Worm (Caenorhabditis elegans) whole organism, young adult: ENCODE data around the gene C14C6.8.
A peak's percentile ranks its signal among the peaks of the same experiment; 100 is the strongest.

Experiments
- B0261.1 ChIP-seq: sonication (generic microtip); optimal IDR thresholded peaks from 2 replicates; lab custom pipeline; 2016; ENCODE audit warnings: mild to moderate bottlenecking, missing genetic modification characterization, moderate library complexity, missing compliant biosample characterization
- F10E7.11 ChIP-seq: sonication (generic microtip); optimal IDR thresholded peaks from 2 replicates; lab custom pipeline; 2017; ENCODE audit warnings: mild to moderate bottlenecking, missing genetic modification characterization, moderate library complexity, missing compliant biosample characterization
- F23B12.7 ChIP-seq: sonication (generic microtip); optimal IDR thresholded peaks from 2 replicates; lab custom pipeline; 2017; ENCODE audit warnings: missing genetic modification characterization, mild to moderate bottlenecking, missing compliant biosample characterization, antibody characterized with exemption, moderate library complexity; ENCODE audit not compliant: insufficient read depth
- F37B4.10 ChIP-seq: fragments of 200-800 bp; sonication (Bioruptor generic); IDR thresholded peaks from 2 replicates; pipeline ENCODE4 v1.3.6; 2022; ENCODE audit warnings: missing genetic modification characterization, missing compliant biosample characterization
- Y79H2A.3 ChIP-seq: fragments of 200-800 bp; sonication (Bioruptor generic); conservative IDR thresholded peaks from 2 replicates; pipeline ENCODE4 v1.3.6; 2022; ENCODE audit warnings: missing genetic modification reagents, missing genetic modification characterization, missing compliant biosample characterization
- athp-1 ChIP-seq: sonication (generic microtip); optimal IDR thresholded peaks from 2 replicates; lab custom pipeline; 2017; ENCODE audit warnings: mild to moderate bottlenecking, missing genetic modification characterization, missing compliant biosample characterization
- bed-1 ChIP-seq: fragments of 200-800 bp; sonication (Bioruptor generic); IDR thresholded peaks from 2 replicates; pipeline ENCODE4 v1.3.6; 2022; ENCODE audit warnings: missing genetic modification reagents, missing genetic modification characterization, missing compliant biosample characterization
- ccch-3 ChIP-seq: fragments of 200-800 bp; sonication (Bioruptor generic); optimal IDR thresholded peaks from 2 replicates; lab custom pipeline; 2018; ENCODE audit warnings: mild to moderate bottlenecking, missing genetic modification characterization, missing compliant biosample characterization
- cebp-1 ChIP-seq, 2 experiments: fragments of 200-800 bp in 1 of 2; sonication (Bioruptor generic) in 1 of 2; sonication (generic microtip) in 1 of 2; IDR thresholded peaks in 1 of 2; optimal IDR thresholded peaks in 1 of 2; 2 replicates each; pipeline versions ENCODE4 v1.3.6 to Lab custom; 2017 to 2022; ENCODE audit warnings: missing compliant biosample characterization in 2 of 2, missing genetic modification characterization in 2 of 2, mild to moderate bottlenecking in 1 of 2, missing genetic modification reagents in 1 of 2, moderate library complexity in 1 of 2
- cebp-2 ChIP-seq: fragments of 200-800 bp; sonication (Bioruptor generic); IDR thresholded peaks from 2 replicates; pipeline ENCODE4 v1.3.6; 2022; ENCODE audit warnings: missing genetic modification characterization, missing compliant biosample characterization
- ceh-91 ChIP-seq: fragments of 200-800 bp; sonication (Bioruptor generic); IDR thresholded peaks from 2 replicates; pipeline ENCODE4 v1.3.6; 2022; ENCODE audit warnings: missing genetic modification reagents, missing genetic modification characterization, missing compliant biosample characterization
- chd-7 ChIP-seq: sonication (generic microtip); optimal IDR thresholded peaks from 2 replicates; lab custom pipeline; 2016; ENCODE audit warnings: mild to moderate bottlenecking, missing genetic modification characterization, moderate library complexity, missing compliant biosample characterization
- dox-1 ChIP-seq: fragments of 200-800 bp; sonication (Bioruptor generic); IDR thresholded peaks from 2 replicates; pipeline ENCODE4 v1.3.6; 2022; ENCODE audit warnings: missing genetic modification reagents, missing genetic modification characterization, missing compliant biosample characterization
- dpff-1 ChIP-seq: sonication (generic microtip); optimal IDR thresholded peaks from 2 replicates; lab custom pipeline; 2017; ENCODE audit warnings: mild to moderate bottlenecking, missing genetic modification characterization, missing compliant biosample characterization
- ekl-4 ChIP-seq: fragments of 200-800 bp; sonication (Bioruptor generic); IDR thresholded peaks from 2 replicates; pipeline ENCODE4 v1.3.6; 2022; ENCODE audit warnings: missing genetic modification reagents, missing genetic modification characterization, missing compliant biosample characterization
- ets-4 ChIP-seq: fragments of 200-800 bp; sonication (Bioruptor generic); optimal IDR thresholded peaks from 2 replicates; lab custom pipeline; 2018; ENCODE audit warnings: mild to moderate bottlenecking, missing genetic modification characterization, missing compliant biosample characterization
- gei-17 ChIP-seq: fragments of 200-800 bp; sonication (Bioruptor generic); optimal IDR thresholded peaks from 2 replicates; lab custom pipeline; 2018; ENCODE audit warnings: mild to moderate bottlenecking, missing genetic modification characterization, missing compliant biosample characterization
- lin-40 ChIP-seq: sonication (generic microtip); optimal IDR thresholded peaks from 2 replicates; lab custom pipeline; 2016; ENCODE audit warnings: missing genetic modification characterization, mild to moderate bottlenecking, missing compliant biosample characterization, missing genotype, missing genetic modification reagents
- lin-54 ChIP-seq: fragments of 200-800 bp; sonication (Bioruptor generic); optimal IDR thresholded peaks from 2 replicates; lab custom pipeline; 2018; ENCODE audit warnings: mild to moderate bottlenecking, missing genetic modification characterization, missing compliant biosample characterization
- lsl-1 ChIP-seq: fragments of 200-800 bp; sonication (Bioruptor generic); optimal IDR thresholded peaks from 2 replicates; lab custom pipeline; 2018; ENCODE audit warnings: mild to moderate bottlenecking, missing genetic modification characterization, moderate library complexity, missing compliant biosample characterization
- lsy-27 ChIP-seq: sonication (generic microtip); optimal IDR thresholded peaks from 2 replicates; lab custom pipeline; 2017; ENCODE audit warnings: missing genetic modification characterization, mild to moderate bottlenecking, missing compliant biosample characterization, antibody characterized with exemption, missing genotype, borderline replicate concordance; ENCODE audit not compliant: insufficient read depth
- nhr-120 ChIP-seq: fragments of 200-800 bp; sonication (Bioruptor generic); IDR thresholded peaks from 2 replicates; pipeline ENCODE4 v1.3.6; 2022; ENCODE audit warnings: missing genetic modification characterization, missing compliant biosample characterization
- nhr-80 ChIP-seq: sonication (generic microtip); optimal IDR thresholded peaks from 2 replicates; lab custom pipeline; 2016; ENCODE audit warnings: missing genetic modification characterization, missing compliant biosample characterization
- rec-8 ChIP-seq, 2 experiments: sonication (generic microtip); optimal IDR thresholded peaks; 2 replicates each; lab custom pipeline; 2016; ENCODE audit warnings: mild to moderate bottlenecking in 2 of 2, missing genetic modification characterization in 2 of 2, missing genetic modification reagents in 2 of 2, missing genotype in 2 of 2, missing biosample characterization in 1 of 2, missing compliant biosample characterization in 1 of 2, moderate library complexity in 1 of 2
- sea-2 ChIP-seq: fragments of 200-800 bp; sonication (Bioruptor generic); IDR thresholded peaks from 2 replicates; pipeline ENCODE4 v1.3.6; 2022; ENCODE audit warnings: missing genetic modification characterization, missing compliant biosample characterization
- snpc-3.4 ChIP-seq: sonication (generic microtip); optimal IDR thresholded peaks from 2 replicates; lab custom pipeline; 2017; ENCODE audit warnings: missing genetic modification characterization, mild to moderate bottlenecking, missing compliant biosample characterization, antibody characterized with exemption, moderate library complexity, missing genotype, missing genetic modification reagents
- somi-1 ChIP-seq: fragments of 200-800 bp; sonication (Bioruptor generic); optimal IDR thresholded peaks from 2 replicates; lab custom pipeline; 2018; ENCODE audit warnings: mild to moderate bottlenecking, missing genetic modification characterization, missing compliant biosample characterization
- sptf-2 ChIP-seq: fragments of 200-800 bp; sonication (Bioruptor generic); optimal IDR thresholded peaks from 2 replicates; lab custom pipeline; 2018; ENCODE audit warnings: mild to moderate bottlenecking, missing genetic modification characterization, missing compliant biosample characterization
- tlf-1 ChIP-seq: fragments of 200-800 bp; sonication (Bioruptor generic); optimal IDR thresholded peaks from 2 replicates; lab custom pipeline; 2018; ENCODE audit warnings: mild to moderate bottlenecking, missing genetic modification characterization, missing compliant biosample characterization
- zfh-2 ChIP-seq: fragments of 200-800 bp; sonication (Bioruptor generic); conservative IDR thresholded peaks from 2 replicates; pipeline ENCODE4 v1.3.6; 2022; ENCODE audit warnings: missing genetic modification reagents, missing genetic modification characterization, missing compliant biosample characterization
- ztf-26 ChIP-seq: sonication (generic microtip); optimal IDR thresholded peaks from 2 replicates; lab custom pipeline; 2017; ENCODE audit warnings: missing genetic modification characterization, missing compliant biosample characterization

The C14C6.8 gene

ce11 chrV:521517-521916 is 31.4 kb downstream of the C14C6.8 start, which contains the start of gene srw-107:
TSS of gene srw-107 (minus strand) at chrV:521617.
- TF ChIP-seq athp-1 (tag; lab: Kevin White, UChicago) (no peak), lin-40 (tag; lab: Kevin White, UChicago) (no peak), sptf-2 (GFP tag; lab: Kevin White, UChicago) (no peak), bed-1 (no peak), ccch-3 (GFP tag; lab: Kevin White, UChicago) (no peak), ets-4 (GFP tag; lab: Kevin White, UChicago) (no peak), nhr-80 (tag; lab: Kevin White, UChicago) (no peak), zfh-2 (GFP tag; lab: Robert Waterston, UW) (no peak), cebp-2 (GFP tag; lab: Robert Waterston, UW) (no peak), F23B12.7 (tag; lab: Kevin White, UChicago) (no peak), tlf-1 (GFP tag; lab: Kevin White, UChicago) (no peak)
- TF ChIP-seq, all 124 proteins: peak for 0

DNA sequence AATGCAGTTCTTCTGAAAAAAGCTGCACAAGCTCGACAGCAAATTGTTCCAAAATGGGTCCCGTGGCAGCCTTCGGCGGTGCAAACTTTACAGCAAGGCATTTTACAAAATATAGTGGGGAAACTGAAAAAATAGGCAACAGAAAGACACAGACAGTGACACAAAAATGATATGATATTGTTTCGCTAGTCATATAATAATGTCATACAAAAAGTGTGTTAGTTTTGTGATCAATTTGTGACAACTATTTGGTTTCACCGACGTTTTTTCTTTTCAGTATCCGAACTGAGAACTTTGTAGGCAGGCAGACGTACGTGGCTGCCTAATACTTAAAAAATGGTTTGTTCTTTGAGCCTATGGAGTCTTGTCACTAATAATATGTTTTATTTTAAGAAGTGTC is 33.5 kb downstream of the C14C6.8 start, which contains the start of gene nhr-210:
Gene nhr-210 (minus strand): TSS at position 101 of the 400 bp plus-strand sequence.
- TF ChIP-seq nhr-80 (tag; lab: Kevin White, UChicago) (peak; percentile 44), chd-7 (tag; lab: Kevin White, UChicago) (no peak)

ce11 chrV:512420-512819 is 40.5 kb downstream of the C14C6.8 start, which contains the start of gene srh-37:
TSS of gene srh-37 (minus strand) at chrV:512520.
- TF ChIP-seq rec-8 (tag; optimal IDR thresholded peaks at IDR 0.05; lab: Kevin White, UChicago), result no peak
- no peak for TF ChIP-seq somi-1 (GFP tag; lab: Kevin White, UChicago)
- no peak for TF ChIP-seq ztf-26 (tag; lab: Kevin White, UChicago)
- TF ChIP-seq lsl-1 (GFP tag; lab: Kevin White, UChicago), result no peak

- no peak for TF ChIP-seq lsy-27 (tag; lab: Kevin White, UChicago)
- no peak for TF ChIP-seq cebp-1 (GFP tag; IDR thresholded peaks at IDR 0.05; lab: Robert Waterston, UW)
- no peak for TF ChIP-seq cebp-1 (tag; optimal IDR thresholded peaks at IDR 0.05; lab: Kevin White, UChicago)
- no peak for TF ChIP-seq F37B4.10
- no peak for TF ChIP-seq snpc-3.4 (tag; lab: Kevin White, UChicago)
- no peak for TF ChIP-seq cebp-2 (GFP tag; lab: Robert Waterston, UW)
- TF ChIP-seq athp-1 (tag; lab: Kevin White, UChicago), result no peak
- no peak for TF ChIP-seq nhr-120 (GFP tag; lab: Robert Waterston, UW)
Measured at ce11 chrV:505191-505590, 47.8 kb downstream of the C14C6.8 start, which contains the start of gene srlf-19. TSS of gene srlf-19 (plus strand) at chrV:505491.

- no peak for TF ChIP-seq Y79H2A.3 (GFP tag; lab: Robert Waterston, UW)
- TF ChIP-seq ets-4 (GFP tag; lab: Kevin White, UChicago), result no peak
- TF ChIP-seq sea-2 (GFP tag; lab: Robert Waterston, UW), result no peak
- TF ChIP-seq lin-54 (GFP tag; lab: Kevin White, UChicago), result no peak
- no peak for TF ChIP-seq dox-1 (GFP tag; lab: Robert Waterston, UW)
- no peak for TF ChIP-seq gei-17 (GFP tag; lab: Kevin White, UChicago)
- TF ChIP-seq B0261.1, result no peak
- TF ChIP-seq ceh-91 (GFP tag; lab: Robert Waterston, UW), result no peak
- no peak for TF ChIP-seq F10E7.11 (tag; lab: Kevin White, UChicago)
- no peak for TF ChIP-seq dpff-1 (tag; lab: Kevin White, UChicago)
- TF ChIP-seq ekl-4, result no peak
Measured at ce11 chrV:503728-504127, 49.2 kb downstream of the C14C6.8 start, which contains the start of gene srlf-35. TSS of gene srlf-35 (plus strand) at chrV:504028.
